Worm (Caenorhabditis elegans) whole organism, young adult: Measurements from ENCODE around the gene oac-42.

Source experiments
- F22D6.2 ChIP-seq: sonication (generic microtip); optimal IDR thresholded peaks from 2 replicates; lab custom pipeline; 2016; ENCODE audit warnings: mild to moderate bottlenecking, missing genetic modification characterization, missing compliant biosample characterization
- T07F8.4 ChIP-seq: sonication (generic microtip); optimal IDR thresholded peaks from 2 replicates; lab custom pipeline; 2016; ENCODE audit warnings: mild to moderate bottlenecking, missing genetic modification characterization, moderate library complexity, missing compliant biosample characterization
- Y67H2A.10 ChIP-seq: fragments of 200-800 bp; sonication (Bioruptor generic); conservative IDR thresholded peaks from 2 replicates; pipeline ENCODE4 v1.3.6; 2022; ENCODE audit warnings: missing genetic modification reagents, missing genetic modification characterization, missing compliant biosample characterization
- attf-3 ChIP-seq: fragments of 200-800 bp; sonication (Bioruptor generic); conservative IDR thresholded peaks from 2 replicates; pipeline ENCODE4 v1.3.6; 2022; ENCODE audit warnings: missing genetic modification reagents, missing genetic modification characterization, missing compliant biosample characterization
- egl-44 ChIP-seq: fragments of 200-800 bp; sonication (Bioruptor generic); IDR thresholded peaks from 2 replicates; pipeline ENCODE4 v1.3.6; 2022; ENCODE audit warnings: missing genetic modification reagents, missing genetic modification characterization, missing compliant biosample characterization
- hrde-1 ChIP-seq: sonication (generic microtip); optimal IDR thresholded peaks from 2 replicates; lab custom pipeline; 2016; ENCODE audit warnings: missing genetic modification characterization, mild to moderate bottlenecking, missing compliant biosample characterization, moderate library complexity, missing genotype, missing genetic modification reagents, borderline replicate concordance
- pha-4 ChIP-seq: fragments of 150-350 bp; sonication (generic microtip); optimal IDR thresholded peaks from 2 replicates; lab custom pipeline; 2014; ENCODE audit warnings: missing biosample characterization, missing genetic modification reagents, missing genetic modification characterization
- rec-8 ChIP-seq, 2 experiments: sonication (generic microtip); optimal IDR thresholded peaks; 2 replicates each; lab custom pipeline; 2016; ENCODE audit warnings: mild to moderate bottlenecking in 2 of 2, missing genetic modification characterization in 2 of 2, missing genetic modification reagents in 2 of 2, missing genotype in 2 of 2, missing biosample characterization in 1 of 2, missing compliant biosample characterization in 1 of 2, moderate library complexity in 1 of 2
- snpc-4 ChIP-seq, 5 experiments: fragments of 150-350 bp in 1 of 5; sonication (generic microtip) in 4 of 5; optimal IDR thresholded peaks; 2 replicates each; lab custom pipeline; 2014 to 2018; ENCODE audit warnings: missing genetic modification characterization in 5 of 5, missing biosample characterization in 3 of 5, antibody characterized with exemption in 2 of 5, mild to moderate bottlenecking in 2 of 5, missing compliant biosample characterization in 2 of 5, missing genotype in 2 of 5, moderate library complexity in 2 of 5, missing genetic modification reagents in 1 of 5
- ztf-22 ChIP-seq: fragments of 200-800 bp; sonication (Bioruptor generic); optimal IDR thresholded peaks from 2 replicates; lab custom pipeline; 2018; ENCODE audit warnings: mild to moderate bottlenecking, missing genetic modification characterization, moderate library complexity, missing compliant biosample characterization

The oac-42 gene

ce11 chrV:15833622-15834021 lies 51.0 kb downstream of the oac-42 start, which contains the start of gene srbc-54:
Gene srbc-54 (minus strand): TSS chrV:15833722.
- no peak for TF ChIP-seq attf-3 (GFP tag; lab: Robert Waterston, UW)
- no peak for TF ChIP-seq pha-4 (tag; lab: Kevin White, UChicago)
- TF ChIP-seq rec-8 (tag; optimal IDR thresholded peaks at IDR 0.05; lab: Kevin White, UChicago): no peak
- TF ChIP-seq Y67H2A.10 (GFP tag; lab: Robert Waterston, UW): no peak
- no peak for TF ChIP-seq F22D6.2 (tag; lab: Kevin White, UChicago)
- no peak for TF ChIP-seq ztf-22 (GFP tag; lab: Kevin White, UChicago)
- TF ChIP-seq egl-44: no peak
- TF ChIP-seq hrde-1: no peak
- no peak for TF ChIP-seq T07F8.4
- TF ChIP-seq snpc-4 (GFP tag; optimal IDR thresholded peaks at IDR 0.05; lab: Kevin White, UChicago): no peak
- TF ChIP-seq snpc-4 (tag; optimal IDR thresholded peaks at IDR 0.05; lab: Kevin White, UChicago): no peak
- TF ChIP-seq, all 124 proteins: peak for 0
